Fruit fly (Drosophila melanogaster): ENCODE results near the gene Orct.

Gene Orct

dm6 chr3R:24295556-24296465 lies 19.8 kb downstream of the Orct start (continued):
- peak; percentile 65 for TF ChIP-seq chn (GFP tag; optimal IDR thresholded peaks at IDR 0.05)
- TF ChIP-seq CG7987 (GFP tag; optimal IDR thresholded peaks at IDR 0.05) = peak; percentile 63
- peak; percentile 82 for TF ChIP-seq CG11504 (tag; optimal IDR thresholded peaks at IDR 0.05)
- TF ChIP-seq CG9876 (GFP tag; optimal IDR thresholded peaks at IDR 0.05) = no peak
- peak; percentile 78 for TF ChIP-seq CG2889 (GFP tag; IDR thresholded peaks at IDR 0.05)
- no peak for TF ChIP-seq CG10431 (GFP tag; optimal IDR thresholded peaks at IDR 0.05)
- peak; percentile 69 for TF ChIP-seq vfl (GFP tag; optimal IDR thresholded peaks at IDR 0.05)
- TF ChIP-seq cato (GFP tag; optimal IDR thresholded peaks at IDR 0.05; ENCODE audit: borderline replicate concordance) = no peak
- TF ChIP-seq emc (GFP tag; optimal IDR thresholded peaks at IDR 0.05) = no peak
- TF ChIP-seq CG10959 (GFP tag; IDR thresholded peaks at IDR 0.05) = peak; percentile 83
- TF ChIP-seq ci (GFP tag; IDR thresholded peaks at IDR 0.05) = peak; percentile 88
- no peak for TF ChIP-seq exex (tag; optimal IDR thresholded peaks at IDR 0.05)
- TF ChIP-seq CG18764 (GFP tag; optimal IDR thresholded peaks at IDR 0.05) = peak; percentile 60
- TF ChIP-seq CG18262 (tag; optimal IDR thresholded peaks at IDR 0.05) = peak; percentile 81
- no peak for TF ChIP-seq fru (optimal IDR thresholded peaks at IDR 0.05)
- TF ChIP-seq h (optimal IDR thresholded peaks at IDR 0.05) = no peak
- peak; percentile 83 for TF ChIP-seq CG13424 (tag; optimal IDR thresholded peaks at IDR 0.05)
- TF ChIP-seq cwo (GFP tag; optimal IDR thresholded peaks at IDR 0.05) = no peak
- peak; percentile 41; the same call in 1 of the 2 replicates for TF ChIP-seq dimm (GFP tag; IDR thresholded peaks at IDR 0.05)
- TF ChIP-seq CkIIα-i1 (GFP tag; IDR thresholded peaks at IDR 0.05) = 0 out of 2 replicates have a peak, but pooled peaks have one; percentile 30
- TF ChIP-seq CG30431 (GFP tag; optimal IDR thresholded peaks at IDR 0.05) = peak; percentile 81
- TF ChIP-seq CG5180 (GFP tag; optimal IDR thresholded peaks at IDR 0.05) = no peak
- TF ChIP-seq CG4424 (GFP tag; optimal IDR thresholded peaks at IDR 0.05) = peak; percentile 32
- TF ChIP-seq CG1832 (GFP tag; optimal IDR thresholded peaks at IDR 0.05) = peak; percentile 72
- TF ChIP-seq Usf (GFP tag; optimal IDR thresholded peaks at IDR 0.05) = peak; percentile 58
- TF ChIP-seq Sry-δ (GFP tag; optimal IDR thresholded peaks at IDR 0.05) = peak; percentile 11
- peak; percentile 39 for TF ChIP-seq dati (GFP tag; IDR thresholded peaks at IDR 0.05)
- TF ChIP-seq al (GFP tag; IDR thresholded peaks at IDR 0.05) = peak; percentile 76; the same call in 1 of the 2 replicates
- TF ChIP-seq vnd (GFP tag; IDR thresholded peaks at IDR 0.05; ENCODE audit: partially characterized antibody) = no peak
- TF ChIP-seq Taf1 (GFP tag; IDR thresholded peaks at IDR 0.05) = peak; percentile 82
- peak; percentile 79 for TF ChIP-seq CG12219 (GFP tag; optimal IDR thresholded peaks at IDR 0.05)
- no peak for TF ChIP-seq CG1024 (GFP tag; IDR thresholded peaks at IDR 0.05)
- peak; percentile 71 for TF ChIP-seq ac (GFP tag; optimal IDR thresholded peaks at IDR 0.05)
- TF ChIP-seq Dbx (GFP tag; IDR thresholded peaks at IDR 0.05) = peak; percentile 77
- peak; percentile 73 for TF ChIP-seq onecut (GFP tag; IDR thresholded peaks at IDR 0.05)
- peak; percentile 84 for TF ChIP-seq chm (GFP tag; IDR thresholded peaks at IDR 0.05)
- no peak for TF ChIP-seq rib (GFP tag; IDR thresholded peaks at IDR 0.05)
- TF ChIP-seq E2f2 (GFP tag; IDR thresholded peaks at IDR 0.05) = peak; percentile 61
- peak; percentile 87 for TF ChIP-seq so (GFP tag; IDR thresholded peaks at IDR 0.05)
- no peak for TF ChIP-seq CG4282 (GFP tag; optimal IDR thresholded peaks at IDR 0.05)
- TF ChIP-seq phol (tag; optimal IDR thresholded peaks at IDR 0.05) = peak; percentile 74
- TF ChIP-seq Lim3 (GFP tag; IDR thresholded peaks at IDR 0.05) = no peak
- TF ChIP-seq CG33557 (GFP tag; optimal IDR thresholded peaks at IDR 0.05) = peak; percentile 81
- no peak for TF ChIP-seq gro (GFP tag; optimal IDR thresholded peaks at IDR 0.05)
- peak; percentile 77 for TF ChIP-seq Dek (tag; optimal IDR thresholded peaks at IDR 0.05)
- TF ChIP-seq CG10654 (GFP tag; optimal IDR thresholded peaks at IDR 0.05) = no peak
- peak; percentile 81 for TF ChIP-seq Oli (tag; optimal IDR thresholded peaks at IDR 0.05)
- no peak for TF ChIP-seq unc-4 (GFP tag; IDR thresholded peaks at IDR 0.05; ENCODE audit: partially characterized antibody)
- TF ChIP-seq oc (tag; optimal IDR thresholded peaks at IDR 0.05) = peak; percentile 72
- no peak for TF ChIP-seq CG2678 (tag; optimal IDR thresholded peaks at IDR 0.05)
